Worm (Caenorhabditis elegans) whole organism, young adult: ENCODE results near the gene Y46G5A.20.
A peak's percentile ranks its signal among the peaks of the same experiment; 100 is the strongest.

Experiments used
- B0019.2 ChIP-seq: fragments of 200-800 bp; sonication (Bioruptor generic); conservative IDR thresholded peaks from 2 replicates; pipeline ENCODE4 v1.3.6; 2022; ENCODE audit warnings: missing genetic modification reagents, missing genetic modification characterization, missing compliant biosample characterization
- C06A6.2 ChIP-seq: fragments of 200-800 bp; sonication (Bioruptor generic); conservative IDR thresholded peaks from 2 replicates; pipeline ENCODE4 v1.3.6; 2022; ENCODE audit warnings: missing genetic modification characterization, missing compliant biosample characterization
- C17E4.6 ChIP-seq: fragments of 200-800 bp; sonication (Bioruptor generic); IDR thresholded peaks from 2 replicates; pipeline ENCODE4 v1.3.6; 2022; ENCODE audit warnings: missing genetic modification reagents, missing genetic modification characterization, missing compliant biosample characterization
- F10E7.11 ChIP-seq: sonication (generic microtip); optimal IDR thresholded peaks from 2 replicates; lab custom pipeline; 2017; ENCODE audit warnings: mild to moderate bottlenecking, missing genetic modification characterization, moderate library complexity, missing compliant biosample characterization
- F23B12.7 ChIP-seq: sonication (generic microtip); optimal IDR thresholded peaks from 2 replicates; lab custom pipeline; 2017; ENCODE audit warnings: missing genetic modification characterization, mild to moderate bottlenecking, missing compliant biosample characterization, antibody characterized with exemption, moderate library complexity; ENCODE audit not compliant: insufficient read depth
- F33H1.4 ChIP-seq: fragments of 200-800 bp; sonication (Bioruptor generic); IDR thresholded peaks from 2 replicates; pipeline ENCODE4 v1.3.6; 2022; ENCODE audit warnings: missing genetic modification reagents, missing genetic modification characterization, missing compliant biosample characterization
- F39B2.1 ChIP-seq: fragments of 200-800 bp; sonication (Bioruptor generic); IDR thresholded peaks from 2 replicates; pipeline ENCODE4 v1.3.6; 2022; ENCODE audit warnings: missing genetic modification reagents, missing genetic modification characterization, missing compliant biosample characterization
- F49E8.2 ChIP-seq: sonication (generic microtip); optimal IDR thresholded peaks from 3 replicates; lab custom pipeline; 2017; ENCODE audit warnings: missing genetic modification characterization, mild to moderate bottlenecking, missing compliant biosample characterization, antibody characterized with exemption, moderate library complexity; ENCODE audit not compliant: insufficient read depth
- F52B5.7 ChIP-seq: sonication (generic microtip); optimal IDR thresholded peaks from 2 replicates; lab custom pipeline; 2016; ENCODE audit warnings: mild to moderate bottlenecking, missing genetic modification characterization, missing compliant biosample characterization
- F55B11.4 ChIP-seq: sonication (generic microtip); optimal IDR thresholded peaks from 2 replicates; lab custom pipeline; 2016; ENCODE audit warnings: missing compliant biosample characterization, missing genetic modification characterization, borderline replicate concordance; ENCODE audit not compliant: insufficient read depth
- F57C9.4 ChIP-seq: sonication (generic microtip); optimal IDR thresholded peaks from 2 replicates; lab custom pipeline; 2017; ENCODE audit warnings: mild to moderate bottlenecking, missing genetic modification characterization, missing compliant biosample characterization
- T07F8.4 ChIP-seq: sonication (generic microtip); optimal IDR thresholded peaks from 2 replicates; lab custom pipeline; 2016; ENCODE audit warnings: mild to moderate bottlenecking, missing genetic modification characterization, moderate library complexity, missing compliant biosample characterization
- Y53G8AR.9 ChIP-seq: fragments of 200-800 bp; sonication (Bioruptor generic); conservative IDR thresholded peaks from 2 replicates; pipeline ENCODE4 v1.3.6; 2022; ENCODE audit warnings: missing genetic modification reagents, missing genetic modification characterization, missing compliant biosample characterization
- Y67H2A.10 ChIP-seq: fragments of 200-800 bp; sonication (Bioruptor generic); conservative IDR thresholded peaks from 2 replicates; pipeline ENCODE4 v1.3.6; 2022; ENCODE audit warnings: missing genetic modification reagents, missing genetic modification characterization, missing compliant biosample characterization
- Y95B8A.8 ChIP-seq: fragments of 200-800 bp; sonication (Bioruptor generic); IDR thresholded peaks from 2 replicates; pipeline ENCODE4 v1.3.6; 2022; ENCODE audit warnings: missing genetic modification reagents, missing genetic modification characterization, missing compliant biosample characterization
- akir-1 ChIP-seq: fragments of 200-800 bp; sonication (Bioruptor generic); optimal IDR thresholded peaks from 2 replicates; lab custom pipeline; 2018; ENCODE audit warnings: mild to moderate bottlenecking, missing genetic modification characterization, moderate library complexity, missing compliant biosample characterization
- aptf-2 ChIP-seq: fragments of 200-800 bp; sonication (Bioruptor generic); conservative IDR thresholded peaks from 2 replicates; pipeline ENCODE4 v1.3.6; 2022; ENCODE audit warnings: missing genetic modification reagents, missing genetic modification characterization, missing compliant biosample characterization
- aptf-3 ChIP-seq: fragments of 200-800 bp; sonication (Bioruptor generic); IDR thresholded peaks from 2 replicates; pipeline ENCODE4 v1.3.6; 2022; ENCODE audit warnings: missing genetic modification characterization, missing compliant biosample characterization
- athp-1 ChIP-seq: sonication (generic microtip); optimal IDR thresholded peaks from 2 replicates; lab custom pipeline; 2017; ENCODE audit warnings: mild to moderate bottlenecking, missing genetic modification characterization, missing compliant biosample characterization
- bed-1 ChIP-seq: fragments of 200-800 bp; sonication (Bioruptor generic); IDR thresholded peaks from 2 replicates; pipeline ENCODE4 v1.3.6; 2022; ENCODE audit warnings: missing genetic modification reagents, missing genetic modification characterization, missing compliant biosample characterization
- ccch-3 ChIP-seq: fragments of 200-800 bp; sonication (Bioruptor generic); optimal IDR thresholded peaks from 2 replicates; lab custom pipeline; 2018; ENCODE audit warnings: mild to moderate bottlenecking, missing genetic modification characterization, missing compliant biosample characterization
- cebp-2 ChIP-seq: fragments of 200-800 bp; sonication (Bioruptor generic); IDR thresholded peaks from 2 replicates; pipeline ENCODE4 v1.3.6; 2022; ENCODE audit warnings: missing genetic modification characterization, missing compliant biosample characterization
- die-1 ChIP-seq: sonication (generic microtip); optimal IDR thresholded peaks from 2 replicates; lab custom pipeline; 2016; ENCODE audit warnings: missing genotype, mild to moderate bottlenecking, missing genetic modification characterization, missing compliant biosample characterization
- efl-1 ChIP-seq: fragments of 150-350 bp; optimal IDR thresholded peaks from 2 replicates; lab custom pipeline; 2014; ENCODE audit warnings: missing biosample characterization, missing genetic modification reagents, missing genetic modification characterization
- hlh-26 ChIP-seq: fragments of 200-800 bp; sonication (Bioruptor generic); conservative IDR thresholded peaks from 2 replicates; pipeline ENCODE4 v1.3.6; 2022; ENCODE audit warnings: missing genetic modification reagents, missing genetic modification characterization, missing compliant biosample characterization
- hmg-1.2 ChIP-seq: fragments of 200-800 bp; sonication (Bioruptor generic); IDR thresholded peaks from 2 replicates; pipeline ENCODE4 v1.3.6; 2022; ENCODE audit warnings: missing genetic modification reagents, missing genetic modification characterization, missing compliant biosample characterization
- lin-54 ChIP-seq: fragments of 200-800 bp; sonication (Bioruptor generic); optimal IDR thresholded peaks from 2 replicates; lab custom pipeline; 2018; ENCODE audit warnings: mild to moderate bottlenecking, missing genetic modification characterization, missing compliant biosample characterization
- lsy-27 ChIP-seq: sonication (generic microtip); optimal IDR thresholded peaks from 2 replicates; lab custom pipeline; 2017; ENCODE audit warnings: missing genetic modification characterization, mild to moderate bottlenecking, missing compliant biosample characterization, antibody characterized with exemption, missing genotype, borderline replicate concordance; ENCODE audit not compliant: insufficient read depth
- madf-3 ChIP-seq: fragments of 200-800 bp; sonication (Bioruptor generic); IDR thresholded peaks from 2 replicates; pipeline ENCODE4 v1.3.6; 2022; ENCODE audit warnings: missing genetic modification reagents, missing genetic modification characterization, missing compliant biosample characterization
- madf-6 ChIP-seq: fragments of 200-800 bp; sonication (Bioruptor generic); IDR thresholded peaks from 2 replicates; pipeline ENCODE4 v1.3.6; 2022; ENCODE audit warnings: missing genetic modification reagents, missing genetic modification characterization, missing compliant biosample characterization
- madf-8 ChIP-seq: fragments of 200-800 bp; sonication (Bioruptor generic); conservative IDR thresholded peaks from 2 replicates; pipeline ENCODE4 v1.3.6; 2022; ENCODE audit warnings: missing genetic modification reagents, missing genetic modification characterization, missing compliant biosample characterization
- mcd-1 ChIP-seq: fragments of 200-800 bp; sonication (Bioruptor generic); IDR thresholded peaks from 2 replicates; pipeline ENCODE4 v1.3.6; 2022; ENCODE audit warnings: missing genetic modification reagents, missing genetic modification characterization, missing compliant biosample characterization
- mel-28 ChIP-seq: sonication (generic microtip); optimal IDR thresholded peaks from 2 replicates; lab custom pipeline; 2016; ENCODE audit warnings: borderline replicate concordance, mild to moderate bottlenecking, missing genetic modification characterization, missing compliant biosample characterization
- nfyb-1 ChIP-seq: fragments of 200-800 bp; sonication (Bioruptor generic); IDR thresholded peaks from 2 replicates; pipeline ENCODE4 v1.3.6; 2022; ENCODE audit warnings: missing genetic modification reagents, missing genetic modification characterization, missing compliant biosample characterization
- nhr-120 ChIP-seq: fragments of 200-800 bp; sonication (Bioruptor generic); IDR thresholded peaks from 2 replicates; pipeline ENCODE4 v1.3.6; 2022; ENCODE audit warnings: missing genetic modification characterization, missing compliant biosample characterization
- pha-4 ChIP-seq: fragments of 150-350 bp; sonication (generic microtip); optimal IDR thresholded peaks from 2 replicates; lab custom pipeline; 2014; ENCODE audit warnings: missing biosample characterization, missing genetic modification reagents, missing genetic modification characterization
- rec-8 ChIP-seq, 2 experiments: sonication (generic microtip); optimal IDR thresholded peaks; 2 replicates each; lab custom pipeline; 2016; ENCODE audit warnings: mild to moderate bottlenecking in 2 of 2, missing genetic modification characterization in 2 of 2, missing genetic modification reagents in 2 of 2, missing genotype in 2 of 2, missing biosample characterization in 1 of 2, missing compliant biosample characterization in 1 of 2, moderate library complexity in 1 of 2
- sdz-38 ChIP-seq: sonication (generic microtip); optimal IDR thresholded peaks from 2 replicates; lab custom pipeline; 2016; ENCODE audit warnings: missing genotype, missing genetic modification characterization, missing compliant biosample characterization
- snpc-1.1 ChIP-seq: sonication (generic microtip); optimal IDR thresholded peaks from 2 replicates; lab custom pipeline; 2017; ENCODE audit warnings: missing genetic modification characterization, mild to moderate bottlenecking, missing compliant biosample characterization, antibody characterized with exemption, moderate library complexity, missing genotype, missing genetic modification reagents; ENCODE audit not compliant: insufficient read depth
- snpc-1.3 ChIP-seq: sonication (generic microtip); optimal IDR thresholded peaks from 2 replicates; lab custom pipeline; 2017; ENCODE audit warnings: missing genetic modification characterization, mild to moderate bottlenecking, missing compliant biosample characterization, antibody characterized with exemption, moderate library complexity, missing genotype, missing genetic modification reagents; ENCODE audit not compliant: insufficient read depth
- somi-1 ChIP-seq: fragments of 200-800 bp; sonication (Bioruptor generic); optimal IDR thresholded peaks from 2 replicates; lab custom pipeline; 2018; ENCODE audit warnings: mild to moderate bottlenecking, missing genetic modification characterization, missing compliant biosample characterization
- unc-130 ChIP-seq: sonication (generic microtip); optimal IDR thresholded peaks from 2 replicates; lab custom pipeline; 2016; ENCODE audit warnings: missing genetic modification reagents, missing genetic modification characterization, missing compliant biosample characterization
- zfh-2 ChIP-seq: fragments of 200-800 bp; sonication (Bioruptor generic); conservative IDR thresholded peaks from 2 replicates; pipeline ENCODE4 v1.3.6; 2022; ENCODE audit warnings: missing genetic modification reagents, missing genetic modification characterization, missing compliant biosample characterization
- zim-3 ChIP-seq: sonication (generic microtip); optimal IDR thresholded peaks from 2 replicates; lab custom pipeline; 2017; ENCODE audit warnings: mild to moderate bottlenecking, missing genetic modification characterization, moderate library complexity, missing compliant biosample characterization
- ztf-26 ChIP-seq: sonication (generic microtip); optimal IDR thresholded peaks from 2 replicates; lab custom pipeline; 2017; ENCODE audit warnings: missing genetic modification characterization, missing compliant biosample characterization
- ztf-28 ChIP-seq: fragments of 200-800 bp; sonication (Bioruptor generic); IDR thresholded peaks from 2 replicates; pipeline ENCODE4 v1.3.6; 2022; ENCODE audit warnings: missing genetic modification reagents, missing genetic modification characterization, missing compliant biosample characterization

Y46G5A.20 gene

ce11 chrII:12790392-12790791, 20.4 kb upstream of the Y46G5A.20 start:
- no peak for TF ChIP-seq Y67H2A.10 (GFP tag; lab: Robert Waterston, UW)
- peak; percentile 70 for TF ChIP-seq nfyb-1

ce11 chrII:12795188-12795587, 15.6 kb upstream of the Y46G5A.20 start:
- TF ChIP-seq B0019.2 (GFP tag; lab: Robert Waterston, UW) (no peak), zfh-2 (GFP tag; lab: Robert Waterston, UW) (no peak), cebp-2 (GFP tag; lab: Robert Waterston, UW) (no peak), hmg-1.2 (no peak), Y53G8AR.9 (GFP tag; lab: Robert Waterston, UW) (peak; percentile 28; the same call in 1 of the 2 replicates), F49E8.2 (no peak), F23B12.7 (tag; lab: Kevin White, UChicago) (no peak), F52B5.7 (peak; percentile 35), F33H1.4 (GFP tag; lab: Robert Waterston, UW) (no peak), snpc-1.1 (tag; lab: Kevin White, UChicago) (no peak), madf-8 (GFP tag; lab: Robert Waterston, UW) (no peak), sdz-38 (tag; lab: Kevin White, UChicago) (no peak), F10E7.11 (tag; lab: Kevin White, UChicago) (no peak), zim-3 (tag; lab: Kevin White, UChicago) (no peak), athp-1 (no peak), mel-28 (tag; lab: Kevin White, UChicago) (peak; percentile 55), ccch-3 (GFP tag; lab: Kevin White, UChicago) (no peak), unc-130 (GFP tag; lab: Kevin White, UChicago) (no peak), lin-54 (GFP tag; lab: Kevin White, UChicago) (no peak), lsy-27 (tag; lab: Kevin White, UChicago) (no peak), aptf-2 (GFP tag; lab: Robert Waterston, UW) (no peak), die-1 (tag; lab: Kevin White, UChicago) (no peak), somi-1 (GFP tag; lab: Kevin White, UChicago) (no peak), F39B2.1 (no peak), T07F8.4 (tag; lab: Kevin White, UChicago) (no peak), ztf-26 (tag; lab: Kevin White, UChicago) (peak; percentile 16), akir-1 (no peak), pha-4 (tag; lab: Kevin White, UChicago) (no peak), bed-1 (GFP tag; lab: Robert Waterston, UW) (no peak), efl-1 (GFP tag; lab: Kevin White, UChicago) (no peak), madf-3 (GFP tag; lab: Robert Waterston, UW) (no peak), hlh-26 (GFP tag; lab: Robert Waterston, UW) (no peak), Y95B8A.8 (no peak), madf-6 (no peak; the same call in 1 of the 2 replicates), F55B11.4 (tag; lab: Kevin White, UChicago) (no peak), snpc-1.3 (no peak), F57C9.4 (tag; lab: Kevin White, UChicago) (peak; percentile 40), C17E4.6 (GFP tag; lab: Robert Waterston, UW) (no peak), C06A6.2 (GFP tag; lab: Robert Waterston, UW) (no peak), mcd-1 (GFP tag; lab: Robert Waterston, UW) (no peak), aptf-3 (GFP tag; lab: Robert Waterston, UW) (no peak), nfyb-1 (peak; percentile 57; the same call in 1 of the 2 replicates), ztf-28 (GFP tag; lab: Robert Waterston, UW) (no peak), nhr-120 (GFP tag; lab: Robert Waterston, UW) (no peak), rec-8 (tag; optimal IDR thresholded peaks at IDR 0.05; lab: Kevin White, UChicago) (no peak)
